Worm (Caenorhabditis elegans): Measurements from ENCODE around the gene acdh-2.
A peak's percentile ranks its signal among the peaks of the same experiment; 100 is the strongest.

The acdh-2 gene

DNA sequence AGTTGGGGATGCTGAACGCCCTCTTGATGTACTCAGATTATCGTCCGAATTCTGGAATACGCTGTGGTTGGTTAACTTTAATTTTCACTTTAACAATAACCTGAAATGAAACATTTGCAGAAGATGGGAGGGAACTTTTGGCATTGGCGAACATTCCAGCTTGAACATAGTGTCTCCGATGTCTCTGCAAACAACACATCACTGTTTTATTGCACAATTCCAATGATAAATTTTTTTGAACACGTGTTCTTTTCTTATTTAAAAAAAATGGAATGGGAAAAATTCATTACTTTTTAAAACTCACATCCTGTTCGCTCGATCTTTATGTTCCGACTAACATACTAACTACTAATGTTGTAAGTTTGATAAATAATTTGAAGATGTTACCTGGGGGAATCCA is 46.8 kb downstream of the acdh-2 start, which contains the start of gene fzy-1 (continued):
- no peak for TF ChIP-seq ceh-28 (tag; optimal IDR thresholded peaks at IDR 0.05)

DNA sequence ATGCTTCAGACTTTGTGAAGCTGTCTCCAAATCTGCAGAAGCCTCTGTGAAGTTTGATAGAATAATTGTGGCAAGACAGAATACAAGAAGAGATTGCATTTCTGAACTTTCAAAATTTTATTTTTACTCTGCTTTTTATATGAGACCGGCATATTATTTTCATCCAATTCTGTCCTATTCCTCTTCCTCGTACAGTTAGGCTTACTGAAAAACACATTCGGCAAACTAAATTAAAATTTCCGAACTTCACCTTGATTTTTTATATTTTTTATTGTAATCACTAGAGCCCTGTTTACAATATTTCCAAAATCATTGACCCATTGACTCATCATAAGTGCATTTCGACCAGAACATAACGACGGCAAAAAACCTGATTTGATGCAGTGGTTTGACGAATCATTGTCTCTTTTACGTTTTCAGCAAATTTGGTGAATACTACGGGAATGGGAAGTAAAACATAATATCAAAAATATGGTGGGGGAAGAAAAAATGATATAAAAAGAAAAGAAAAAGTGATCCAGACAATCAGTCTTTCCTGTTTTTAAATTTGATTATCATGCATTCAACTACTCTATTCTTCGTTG is 49.0 kb downstream of the acdh-2 start, which contains the start of the genes suex-1 and F12A10.9:
suex-1 (minus strand) TSS at position 101 of the 584 bp plus-strand sequence.
F12A10.9 (plus strand) TSS at position 534 of the 584 bp plus-strand sequence.
- TF ChIP-seq set-16 (GFP tag; IDR thresholded peaks at IDR 0.05) (no peak), nhr-42 (GFP tag; IDR thresholded peaks at IDR 0.05) (no peak), dmd-8 (GFP tag; IDR thresholded peaks at IDR 0.05) (no peak), aha-1 (tag) (peak; percentile 33), unc-39 (tag; optimal IDR thresholded peaks at IDR 0.05) (no peak)

DNA sequence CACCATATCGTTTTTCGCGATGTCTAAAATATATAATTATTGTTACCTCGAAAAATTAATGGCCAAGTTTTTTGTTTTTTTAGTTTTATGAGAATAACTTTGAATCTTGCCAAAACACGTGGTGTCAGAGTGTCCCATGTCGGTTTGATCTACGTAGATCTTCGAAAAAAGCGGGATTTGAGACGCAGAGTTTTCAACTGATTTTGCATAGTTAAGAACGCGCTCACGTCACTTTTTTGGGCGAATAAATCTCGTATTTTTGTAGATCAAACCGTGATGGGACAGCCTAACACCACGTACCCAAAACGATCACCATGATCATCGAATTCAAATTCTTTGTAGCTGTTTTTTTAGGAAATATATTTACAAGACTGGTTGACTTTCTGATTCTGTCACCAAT is 49.8 kb downstream of the acdh-2 start:
- no peak for TF ChIP-seq cey-2 (tag; optimal IDR thresholded peaks at IDR 0.05; ENCODE audit: borderline replicate concordance, insufficient read depth)
- TF ChIP-seq ZK546.5 (tag; optimal IDR thresholded peaks at IDR 0.05), result no peak
- TF ChIP-seq D1046.2 (GFP tag; IDR thresholded peaks at IDR 0.05), result no peak
- no peak for TF ChIP-seq pqm-1 (tag; optimal IDR thresholded peaks at IDR 0.05)
- no peak for TF ChIP-seq mep-1 (tag; optimal IDR thresholded peaks at IDR 0.05)
- no peak for TF ChIP-seq ceh-44 (GFP tag; IDR thresholded peaks at IDR 0.05)
- TF ChIP-seq ama-1 (optimal IDR thresholded peaks at IDR 0.05), result no peak
- TF ChIP-seq attf-4 (tag; optimal IDR thresholded peaks at IDR 0.05), result no peak
- no peak for TF ChIP-seq F49E8.2 (tag; optimal IDR thresholded peaks at IDR 0.05; ENCODE audit: borderline replicate concordance)
- TF ChIP-seq Y5F2A.4 (GFP tag; optimal IDR thresholded peaks at IDR 0.05), result no peak
- no peak for TF ChIP-seq F44E2.7 (GFP tag; IDR thresholded peaks at IDR 0.05)
- no peak for TF ChIP-seq nhr-10 (tag; optimal IDR thresholded peaks at IDR 0.05)
- TF ChIP-seq ztf-11 (tag; optimal IDR thresholded peaks at IDR 0.05), result no peak
- no peak for TF ChIP-seq F26F4.8 (GFP tag; conservative IDR thresholded peaks at IDR 0.05)
- TF ChIP-seq nhr-6 (tag; optimal IDR thresholded peaks at IDR 0.05), result no peak

- TF ChIP-seq ceh-62 (tag; optimal IDR thresholded peaks at IDR 0.05) (no peak), dve-1 (tag; optimal IDR thresholded peaks at IDR 0.05; ENCODE audit: insufficient read depth) (no peak), Y105C5A.15 (GFP tag; IDR thresholded peaks at IDR 0.05) (no peak), nhr-28 (tag; optimal IDR thresholded peaks at IDR 0.05) (peak; percentile 77), hlh-11 (tag; optimal IDR thresholded peaks at IDR 0.05) (peak; percentile 30), aly-2 (tag; optimal IDR thresholded peaks at IDR 0.05) (no peak)
These were observed 50.9 kb downstream of the acdh-2 start, which contains the start of gene F12A10.1 for ce11 chrII:5496375-5496774. Gene F12A10.1 (plus strand): TSS chrII:5496540.
